Comparison of ENCODE assay signal across 5 worm cellular contexts in genomic region chrIII:5675384-5675984, ce11.
TF ChIP-seq lines count a peak whose summit lies in the region.

No protein-coding gene starts in this region.

TF ChIP-seq in whole organism, L4 larva, 104 proteins besides CTCF, POLR2A, EP300 and RAD21 (continues in another document):
- TF ChIP-seq hif-1 (tag; optimal IDR thresholded peaks at IDR 0.05; lab: Kevin White, UChicago) = no peak
- TF ChIP-seq madf-5 (GFP tag; IDR thresholded peaks at IDR 0.05; lab: Robert Waterston, UW) = no peak
- TF ChIP-seq snpc-4 (tag; optimal IDR thresholded peaks at IDR 0.05; lab: Kevin White, UChicago) = no peak
- peak; percentile 52 for TF ChIP-seq aha-1 (tag; lab: Kevin White, UChicago)
- 0 out of 2 replicates have a peak, but pooled peaks have one; percentile 6 for TF ChIP-seq D1046.2 (GFP tag; IDR thresholded peaks at IDR 0.05; lab: Robert Waterston, UW)
- no peak for TF ChIP-seq lin-1 (GFP tag; IDR thresholded peaks at IDR 0.05; lab: Robert Waterston, UW)
- no peak for TF ChIP-seq lim-7 (GFP tag; IDR thresholded peaks at IDR 0.05; lab: Robert Waterston, UW)
- TF ChIP-seq mdl-1 (tag; optimal IDR thresholded peaks at IDR 0.05; lab: Kevin White, UChicago) = no peak
- no peak for TF ChIP-seq Y5F2A.4 (GFP tag; optimal IDR thresholded peaks at IDR 0.05; lab: Kevin White, UChicago)
- no peak for TF ChIP-seq ceh-82 (tag; optimal IDR thresholded peaks at IDR 0.05; lab: Kevin White, UChicago)
- peak; percentile 92 for TF ChIP-seq set-16 (GFP tag; IDR thresholded peaks at IDR 0.05; lab: Robert Waterston, UW)
- TF ChIP-seq ceh-62 (tag; optimal IDR thresholded peaks at IDR 0.05; lab: Kevin White, UChicago) = no peak
- no peak for TF ChIP-seq zag-1 (tag; optimal IDR thresholded peaks at IDR 0.05; lab: Kevin White, UChicago)
- TF ChIP-seq lir-3 (tag; optimal IDR thresholded peaks at IDR 0.05; lab: Kevin White, UChicago) = no peak
- TF ChIP-seq nhr-77 (tag; optimal IDR thresholded peaks at IDR 0.05; lab: Kevin White, UChicago) = no peak
- no peak for TF ChIP-seq Y105C5A.15 (GFP tag; IDR thresholded peaks at IDR 0.05; lab: Robert Waterston, UW)
- TF ChIP-seq lin-15B (tag; optimal IDR thresholded peaks at IDR 0.05; lab: Kevin White, UChicago) = no peak
- TF ChIP-seq fkh-10 (GFP tag; optimal IDR thresholded peaks at IDR 0.05; lab: Kevin White, UChicago) = no peak
- TF ChIP-seq Y48G9A.11 (GFP tag; IDR thresholded peaks at IDR 0.05; lab: Robert Waterston, UW) = no peak
- TF ChIP-seq pqm-1 (tag; optimal IDR thresholded peaks at IDR 0.05; lab: Kevin White, UChicago) = no peak

TF ChIP-seq in whole organism, early embryonic, 17 proteins besides CTCF, POLR2A, EP300 and RAD21:
- TF ChIP-seq ama-1 (optimal IDR thresholded peaks at IDR 0.05; lab: Kevin White, UChicago) = no peak
- TF ChIP-seq aly-1 (tag; optimal IDR thresholded peaks at IDR 0.05; lab: Kevin White, UChicago) = peak; percentile 45
- TF ChIP-seq hmg-4 (GFP tag; optimal IDR thresholded peaks at IDR 0.05; lab: Kevin White, UChicago) = no peak
- TF ChIP-seq ceh-13 (GFP tag; optimal IDR thresholded peaks at IDR 0.05; lab: Kevin White, UChicago) = no peak
- TF ChIP-seq sea-1 (GFP tag; conservative IDR thresholded peaks at IDR 0.05; lab: Robert Waterston, UW) = no peak
- TF ChIP-seq hnd-1 (tag; optimal IDR thresholded peaks at IDR 0.05; lab: Kevin White, UChicago) = no peak
- no peak for TF ChIP-seq tra-4 (tag; optimal IDR thresholded peaks at IDR 0.05; lab: Kevin White, UChicago)
- TF ChIP-seq scrt-1 (GFP tag; IDR thresholded peaks at IDR 0.05; lab: Robert Waterston, UW) = 0 out of 2 replicates have a peak, but pooled peaks have one; percentile 19

TF ChIP-seq in whole organism, late embryonic, 69 proteins besides CTCF, POLR2A, EP300 and RAD21:
- TF ChIP-seq mec-3 (tag; optimal IDR thresholded peaks at IDR 0.05; lab: Kevin White, UChicago; ENCODE audit: borderline replicate concordance) (peak; percentile 49), dve-1 (tag; optimal IDR thresholded peaks at IDR 0.05; lab: Kevin White, UChicago) (no peak), nhr-232 (tag; optimal IDR thresholded peaks at IDR 0.05; lab: Kevin White, UChicago) (no peak)

TF ChIP-seq in whole organism, mixed stage, embryonic, 35 proteins besides CTCF, POLR2A, EP300 and RAD21:
- TF ChIP-seq tbx-8 (GFP tag; optimal IDR thresholded peaks at IDR 0.05; lab: Kevin White, UChicago) (no peak), sem-2 (GFP tag; optimal IDR thresholded peaks at IDR 0.05; lab: Kevin White, UChicago) (peak; percentile 2)

TF ChIP-seq in whole organism, young adult, 124 proteins besides CTCF, POLR2A, EP300 and RAD21:
- no peak for TF ChIP-seq xnd-1 (tag; optimal IDR thresholded peaks at IDR 0.05; lab: Kevin White, UChicago)
- TF ChIP-seq hrde-1 (tag; optimal IDR thresholded peaks at IDR 0.05; lab: Kevin White, UChicago; ENCODE audit: borderline replicate concordance) = no peak
- TF ChIP-seq zfh-2 (GFP tag; conservative IDR thresholded peaks at IDR 0.05; lab: Robert Waterston, UW) = peak; percentile 91
- TF ChIP-seq T26A5.8 (tag; optimal IDR thresholded peaks at IDR 0.05; lab: Kevin White, UChicago) = no peak
- peak; percentile 80; the same call in 1 of the 2 replicates for TF ChIP-seq egrh-3 (GFP tag; IDR thresholded peaks at IDR 0.05; lab: Robert Waterston, UW)
- TF ChIP-seq repo-1 (tag; optimal IDR thresholded peaks at IDR 0.05; lab: Kevin White, UChicago) = peak; percentile 15
- no peak for TF ChIP-seq lsy-27 (tag; optimal IDR thresholded peaks at IDR 0.05; lab: Kevin White, UChicago; ENCODE audit: borderline replicate concordance, insufficient read depth)
